Worm (Caenorhabditis elegans): ENCODE measurements around the gene aqp-4.

DNA sequence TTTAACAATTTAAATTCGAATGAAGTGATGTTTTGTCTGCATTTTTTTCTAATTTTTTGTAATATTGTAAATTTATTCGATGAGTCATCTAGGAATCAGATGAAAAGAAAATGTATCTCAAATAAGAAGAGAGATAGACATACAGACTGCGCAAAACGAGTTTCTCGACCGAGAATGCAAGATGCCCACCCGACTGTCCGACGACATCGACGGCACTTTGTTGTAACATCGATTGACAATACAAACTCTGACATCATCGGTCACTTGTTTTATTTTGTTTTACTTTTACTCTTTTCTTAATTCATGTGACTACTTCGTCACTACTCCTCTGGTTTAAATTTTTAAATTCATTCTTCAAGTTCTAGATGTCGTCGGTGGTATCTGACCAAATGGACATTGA is 3.5 kb downstream of the aqp-4 start, which contains the start of gene sta-2:
- TF ChIP-seq akir-1 (GFP tag; optimal IDR thresholded peaks at IDR 0.05) (no peak), efl-1 (GFP tag; optimal IDR thresholded peaks at IDR 0.05) (no peak), sea-2 (GFP tag; IDR thresholded peaks at IDR 0.05) (no peak), F49E8.2 (tag; optimal IDR thresholded peaks at IDR 0.05; ENCODE audit: insufficient read depth) (no peak), nfyb-1 (GFP tag; IDR thresholded peaks at IDR 0.05) (no peak), lin-40 (tag; optimal IDR thresholded peaks at IDR 0.05) (peak; percentile 27), lsl-1 (GFP tag; optimal IDR thresholded peaks at IDR 0.05) (no peak), C17E4.6 (GFP tag; IDR thresholded peaks at IDR 0.05) (no peak), ets-4 (GFP tag; optimal IDR thresholded peaks at IDR 0.05) (no peak), ama-1 (optimal IDR thresholded peaks at IDR 0.05) (no peak), ama-1 (GFP tag; optimal IDR thresholded peaks at IDR 0.05) (no peak), unc-130 (GFP tag; optimal IDR thresholded peaks at IDR 0.05) (no peak), attf-3 (GFP tag; conservative IDR thresholded peaks at IDR 0.05) (no peak), lsy-27 (tag; optimal IDR thresholded peaks at IDR 0.05; ENCODE audit: borderline replicate concordance, insufficient read depth) (no peak)

Measured in whole organism, young adult.